Worm (Caenorhabditis elegans): ENCODE data around the gene srt-59.

DNA sequence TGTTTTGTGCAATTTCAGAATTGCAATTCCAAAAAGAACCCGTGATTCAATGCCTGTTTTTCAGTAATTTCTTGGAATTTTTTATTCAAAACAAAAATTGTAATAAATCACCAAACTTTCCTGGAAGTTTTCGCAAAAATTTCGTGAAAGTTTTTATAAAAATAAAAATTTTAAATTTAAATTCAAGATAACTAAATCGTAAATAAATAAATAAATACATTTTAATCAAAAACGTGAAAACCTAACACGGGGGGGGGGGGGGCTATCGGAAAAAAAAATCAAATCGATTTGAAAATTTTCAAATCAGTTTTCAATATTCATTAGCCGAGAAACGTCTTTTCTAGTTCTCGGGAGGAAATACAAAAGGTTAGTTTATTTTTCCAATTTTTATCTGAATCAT is 8.5 kb downstream of the srt-59 start, which contains the start of gene C18H7.4:
- TF ChIP-seq eyg-1 (tag; optimal IDR thresholded peaks at IDR 0.05) (no peak), unc-86 (tag; optimal IDR thresholded peaks at IDR 0.05) (no peak), C08G9.2 (tag; optimal IDR thresholded peaks at IDR 0.05) (no peak), ets-4 (tag; optimal IDR thresholded peaks at IDR 0.05) (no peak), ttx-3 (tag; optimal IDR thresholded peaks at IDR 0.05) (no peak), dmd-4 (tag; optimal IDR thresholded peaks at IDR 0.05; ENCODE audit: borderline replicate concordance) (no peak), ahr-1 (tag; optimal IDR thresholded peaks at IDR 0.05) (no peak), pha-2 (tag; optimal IDR thresholded peaks at IDR 0.05) (no peak)
